Fruit fly (Drosophila melanogaster) ovary, adult (tissue): ENCODE results near the gene Or92a.
A peak's percentile ranks its signal among the peaks of the same experiment; 100 is the strongest.

Experiments used
- CG17801 ChIP-seq: fragments of 200-800 bp; optimal IDR thresholded peaks from 2 replicates; lab custom pipeline; 2019; ENCODE audit warnings: missing biosample characterization, mild to moderate bottlenecking, missing genetic modification characterization, moderate library complexity; ENCODE audit not compliant: partially characterized antibody

Or92a gene

dm6 chr3R:20504488-20504887 is at the start of gene Or92a:
Gene Or92a, plus strand, starts transcription at chr3R:20504788.
- TF ChIP-seq CG17801 (GFP tag; lab: Kevin White, UChicago) = no peak

- TF ChIP-seq CG17801 (GFP tag; lab: Kevin White, UChicago) = no peak
These were observed 40.3 kb upstream of the Or92a start for dm6 chr3R:20464267-20464768.

dm6 chr3R:20472764-20473390 is 31.7 kb upstream of the Or92a start:
- TF ChIP-seq CG17801 (GFP tag; lab: Kevin White, UChicago) = no peak

dm6 chr3R:20484441-20484840 is 20.1 kb upstream of the Or92a start, which contains the start of gene Gfrl:
Gene Gfrl, minus strand, starts transcription at chr3R:20484588.
- TF ChIP-seq CG17801 (GFP tag; lab: Kevin White, UChicago) = no peak

dm6 chr3R:20501327-20501726 is 3.3 kb upstream of the Or92a start, which contains the start of gene Dic2:
Gene Dic2, minus strand, starts transcription at chr3R:20501427.
- TF ChIP-seq CG17801 (GFP tag; lab: Kevin White, UChicago) = no peak

- no peak for TF ChIP-seq CG17801 (GFP tag; lab: Kevin White, UChicago)
These were observed 2.7 kb upstream of the Or92a start, which contains the start of gene CG46441 for dm6 chr3R:20501910-20502309. Gene CG46441, minus strand, starts transcription at chr3R:20502010.

- TF ChIP-seq CG17801 (GFP tag; lab: Kevin White, UChicago) = no peak
These were observed 942 bp upstream of the Or92a start, which contains the start of gene MtnB for dm6 chr3R:20503646-20504045. Gene MtnB, minus strand, starts transcription at chr3R:20503746.

- TF ChIP-seq CG17801 (GFP tag; lab: Kevin White, UChicago) = no peak
These were observed 4.8 kb downstream of the Or92a start for dm6 chr3R:20509377-20509776.

- TF ChIP-seq CG17801 (GFP tag; lab: Kevin White, UChicago) = no peak
These were observed 7.8 kb downstream of the Or92a start, which contains the start of gene MFS9 for dm6 chr3R:20512368-20512767. Gene MFS9, minus strand, starts transcription at chr3R:20512468.

- TF ChIP-seq CG17801 (GFP tag; lab: Kevin White, UChicago) = no peak
These were observed 30.0 kb downstream of the Or92a start, which contains the start of the genes MtnE and MtnD for dm6 chr3R:20534575-20534974. Gene MtnE, minus strand, starts transcription at chr3R:20534704. Gene MtnD, plus strand, starts transcription at chr3R:20534962.

dm6 chr3R:20542283-20543144 is 37.9 kb downstream of the Or92a start:
- TF ChIP-seq CG17801 (GFP tag; lab: Kevin White, UChicago) = peak; percentile 7

- no peak for TF ChIP-seq CG17801 (GFP tag; lab: Kevin White, UChicago)
These were observed 38.6 kb downstream of the Or92a start for dm6 chr3R:20543220-20543619.

- TF ChIP-seq CG17801 (GFP tag; lab: Kevin White, UChicago) = no peak
These were observed 39.1 kb downstream of the Or92a start for dm6 chr3R:20543719-20544118.

dm6 chr3R:20544952-20545351 is 40.4 kb downstream of the Or92a start:
- no peak for TF ChIP-seq CG17801 (GFP tag; lab: Kevin White, UChicago)

dm6 chr3R:20545678-20546077 is 41.1 kb downstream of the Or92a start:
- TF ChIP-seq CG17801 (GFP tag; lab: Kevin White, UChicago) = no peak
